Worm (Caenorhabditis elegans): Measurements from ENCODE around the gene ZK550.2.

ce11 chrIV:17265716-17266115 is 20.3 kb downstream of the ZK550.2 start:
- TF ChIP-seq elt-3 (tag; optimal IDR thresholded peaks at IDR 0.05) (no peak), snpc-4 (tag; optimal IDR thresholded peaks at IDR 0.05) (no peak), nhr-28 (tag; optimal IDR thresholded peaks at IDR 0.05) (no peak), ces-1 (GFP tag; optimal IDR thresholded peaks at IDR 0.05) (no peak), unc-62 (GFP tag; optimal IDR thresholded peaks at IDR 0.05) (no peak), lsy-2 (tag; optimal IDR thresholded peaks at IDR 0.05) (no peak), pha-4 (tag; optimal IDR thresholded peaks at IDR 0.05) (no peak), hlh-1 (tag; optimal IDR thresholded peaks at IDR 0.05) (no peak), sptf-1 (tag; optimal IDR thresholded peaks at IDR 0.05) (no peak), ham-2 (GFP tag; optimal IDR thresholded peaks at IDR 0.05) (no peak), ceh-43 (GFP tag; optimal IDR thresholded peaks at IDR 0.05) (no peak), ztf-11 (tag; optimal IDR thresholded peaks at IDR 0.05) (no peak), cnd-1 (tag; optimal IDR thresholded peaks at IDR 0.05) (no peak), nhr-76 (tag; optimal IDR thresholded peaks at IDR 0.05) (no peak)

Data from whole organism, mixed stage, embryonic.